Worm (Caenorhabditis elegans) whole organism, L1 larva: ENCODE measurements around the gene npa-1.

ENCODE experiments used
- C16A3.4 ChIP-seq: fragments of 150-350 bp; optimal IDR thresholded peaks from 2 replicates; lab custom pipeline; 2014; ENCODE audit warnings: missing biosample characterization, missing genetic modification characterization
- ceh-8 ChIP-seq: fragments of 200-800 bp; sonication (Bioruptor generic); optimal IDR thresholded peaks from 2 replicates; lab custom pipeline; 2018; ENCODE audit warnings: mild to moderate bottlenecking, missing genetic modification characterization, moderate library complexity, missing compliant biosample characterization
- ceh-82 ChIP-seq, 3 experiments: fragments of 150-350 bp in 1 of 3; sonication (generic microtip) in 2 of 3; optimal IDR thresholded peaks; 2 replicates each; lab custom pipeline; 2014 to 2017; ENCODE audit warnings: missing biosample characterization in 3 of 3, missing genetic modification characterization in 3 of 3
- efl-1 ChIP-seq, 4 experiments: fragments of 150-350 bp; optimal IDR thresholded peaks in 3 of 4; peaks in 1 of 4; 1 replicate in 1 of 4; 2 replicates in 3 of 4; lab custom pipeline; 2014; ENCODE audit warnings: missing biosample characterization in 2 of 4, missing genetic modification characterization in 2 of 4, missing genetic modification reagents in 2 of 4
- egl-13 ChIP-seq: sonication (generic microtip); optimal IDR thresholded peaks from 2 replicates; lab custom pipeline; 2016; ENCODE audit warnings: missing genotype, missing genetic modification reagents, missing genetic modification characterization, missing compliant biosample characterization
- elt-2 ChIP-seq: sonication (generic microtip); optimal IDR thresholded peaks from 2 replicates; lab custom pipeline; 2016; ENCODE audit warnings: missing genetic modification characterization, mild to moderate bottlenecking, inconsistent platforms, missing compliant biosample characterization, missing genetic modification reagents
- fos-1 ChIP-seq: fragments of 150-350 bp; optimal IDR thresholded peaks from 2 replicates; lab custom pipeline; 2014; ENCODE audit warnings: missing biosample characterization, missing genetic modification characterization
- isw-1 ChIP-seq: fragments of 200-800 bp; sonication (Bioruptor generic); IDR thresholded peaks from 2 replicates; pipeline ENCODE4 v1.3.6; 2022; ENCODE audit warnings: missing genetic modification characterization, missing compliant biosample characterization
- lir-3 ChIP-seq: sonication (generic microtip); optimal IDR thresholded peaks from 2 replicates; lab custom pipeline; 2016; ENCODE audit warnings: mild to moderate bottlenecking, missing genetic modification characterization, moderate library complexity, missing compliant biosample characterization; ENCODE audit not compliant: poor library complexity
- vab-15 ChIP-seq: sonication (generic microtip); optimal IDR thresholded peaks from 2 replicates; lab custom pipeline; 2017; ENCODE audit warnings: missing genotype, mild to moderate bottlenecking, missing genetic modification characterization, missing compliant biosample characterization

The npa-1 gene

ce11 chrV:7123979-7124378 lies 48.4 kb downstream of the npa-1 start (continued):
- TF ChIP-seq ceh-82 (tag; optimal IDR thresholded peaks at IDR 0.05; lab: Kevin White, UChicago): no peak
- no peak for TF ChIP-seq C16A3.4
- TF ChIP-seq egl-13 (tag; lab: Kevin White, UChicago): no peak

DNA sequence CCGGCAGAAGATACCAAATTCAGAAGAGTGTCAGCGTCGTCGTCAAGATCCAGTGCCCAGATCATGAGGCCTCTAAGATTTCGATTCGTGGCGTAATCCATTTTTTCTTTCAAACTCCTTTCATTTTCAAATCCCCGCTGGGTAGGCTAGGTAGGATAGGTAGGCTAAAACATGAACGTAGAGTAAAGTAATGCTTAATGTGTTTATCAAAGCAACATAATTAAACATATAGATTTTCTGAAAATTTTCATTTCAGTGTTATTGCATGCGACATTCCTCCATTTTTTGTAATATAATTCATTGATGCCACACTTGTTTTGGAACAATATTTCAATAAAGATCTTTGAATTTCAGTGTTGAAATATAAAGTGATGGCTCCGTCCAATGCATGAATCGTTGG lies 53.9 kb downstream of the npa-1 start, which contains the start of gene T01C4.8:
Gene T01C4.8 (minus strand): TSS at position 101 of the 400 bp plus-strand sequence.
- no peak for TF ChIP-seq fos-1 (tag; lab: Kevin White, UChicago)
- TF ChIP-seq efl-1 (optimal IDR thresholded peaks at IDR 0.05; lab: Kevin White, UChicago): no peak
- peak in 1 of 2 experiments; percentile 13 for TF ChIP-seq efl-1 (GFP tag; optimal IDR thresholded peaks at IDR 0.05 in 1 of 2; lab: Kevin White, UChicago)
- TF ChIP-seq ceh-82 (tag; optimal IDR thresholded peaks at IDR 0.05; lab: Kevin White, UChicago): no peak
- TF ChIP-seq elt-2: no peak
- no peak for TF ChIP-seq ceh-8 (GFP tag; lab: Kevin White, UChicago)
- no peak for TF ChIP-seq vab-15 (tag; lab: Kevin White, UChicago)

ce11 chrV:7130974-7131373 lies 55.4 kb downstream of the npa-1 start, which contains the start of gene srx-36:
Gene srx-36, minus strand, starts transcription at chrV:7131074.
- TF ChIP-seq lir-3 (no peak), isw-1 (GFP tag; lab: Robert Waterston, UW) (no peak)
